Worm (Caenorhabditis elegans): ENCODE results near the gene nlp-67.
"Not testable (repeated sequence)": the region's sequence is repeated elsewhere in the genome, so short reads cannot be mapped to it uniquely, and the experiment has no call there.

nlp-67 gene

ce11 chrX:16209660-16210059, 25.5 kb downstream of the nlp-67 start (continued):
- TF ChIP-seq fkh-10 (GFP tag; optimal IDR thresholded peaks at IDR 0.05): peak; percentile 44
- no peak for TF ChIP-seq lin-39 (tag; optimal IDR thresholded peaks at IDR 0.05)
- peak; percentile 87 for TF ChIP-seq F10B5.3 (tag; optimal IDR thresholded peaks at IDR 0.05)
- TF ChIP-seq egl-27 (tag; optimal IDR thresholded peaks at IDR 0.05): no peak
- TF ChIP-seq tag-97 (GFP tag; IDR thresholded peaks at IDR 0.05): no peak
- no peak for TF ChIP-seq lin-15B (tag; optimal IDR thresholded peaks at IDR 0.05)
- TF ChIP-seq hlh-30 (tag; optimal IDR thresholded peaks at IDR 0.05; ENCODE audit: insufficient read depth): peak; percentile 93
- TF ChIP-seq aly-2 (tag; optimal IDR thresholded peaks at IDR 0.05): no peak
- peak; percentile 59 for TF ChIP-seq dpl-1 (GFP tag; optimal IDR thresholded peaks at IDR 0.05)
- TF ChIP-seq pqm-1 (tag; optimal IDR thresholded peaks at IDR 0.05): no peak
- TF ChIP-seq mxl-2 (GFP tag; conservative IDR thresholded peaks at IDR 0.05): peak; percentile 75
- peak; percentile 78 for TF ChIP-seq spr-3 (GFP tag; optimal IDR thresholded peaks at IDR 0.05)
- TF ChIP-seq D1046.2 (GFP tag; IDR thresholded peaks at IDR 0.05): peak; percentile 89
- TF ChIP-seq mep-1 (tag; optimal IDR thresholded peaks at IDR 0.05): peak; percentile 93

- peak; percentile 24; the same call in 1 of the 2 replicates for TF ChIP-seq set-16 (GFP tag; IDR thresholded peaks at IDR 0.05)
- no peak for TF ChIP-seq gei-8 (GFP tag; optimal IDR thresholded peaks at IDR 0.05)
Measured at ce11 chrX:16210518-16210917, 26.3 kb downstream of the nlp-67 start, which contains the start of gene R11.4. TSS of gene R11.4 (minus strand) at chrX:16210618.

ce11 chrX:16212306-16212705, 28.1 kb downstream of the nlp-67 start, which contains the start of gene F23A7.4:
TSS of gene F23A7.4 (plus strand) at chrX:16212606.
- not testable (repeated sequence) for TF ChIP-seq attf-4 (tag; optimal IDR thresholded peaks at IDR 0.05); mxl-3 (GFP tag; optimal IDR thresholded peaks at IDR 0.05); aly-2 (tag; optimal IDR thresholded peaks at IDR 0.05)

- not testable (repeated sequence) for TF ChIP-seq nhr-10 (tag; optimal IDR thresholded peaks at IDR 0.05); mdl-1 (tag; optimal IDR thresholded peaks at IDR 0.05); zip-11 (GFP tag; IDR thresholded peaks at IDR 0.05)
Measured at ce11 chrX:16213073-16213472, 28.9 kb downstream of the nlp-67 start, which contains the start of gene F23A7.8. TSS of gene F23A7.8 (plus strand) at chrX:16213373.

- TF ChIP-seq ZK337.2 (GFP tag; IDR thresholded peaks at IDR 0.05) (no peak), dmd-6 (GFP tag; IDR thresholded peaks at IDR 0.05) (no peak)
Measured at ce11 chrX:16217108-16217507, 32.9 kb downstream of the nlp-67 start, which contains the start of gene F23A7.1. TSS of gene F23A7.1 (plus strand) at chrX:16217408.

- TF ChIP-seq unc-62 (GFP tag; optimal IDR thresholded peaks at IDR 0.05 in 1 of 2) (peak in 1 of 2 experiments; percentile 65), unc-62 (tag; optimal IDR thresholded peaks at IDR 0.05) (no peak), egl-27 (tag; optimal IDR thresholded peaks at IDR 0.05) (no peak), zag-1 (tag; optimal IDR thresholded peaks at IDR 0.05) (no peak), pqm-1 (tag; optimal IDR thresholded peaks at IDR 0.05) (no peak), F26F4.8 (GFP tag; conservative IDR thresholded peaks at IDR 0.05) (0 out of 2 replicates have a peak, but pooled peaks have one; percentile 57), pha-4 (GFP tag; IDR thresholded peaks at IDR 0.05) (no peak), pha-4 (tag; optimal IDR thresholded peaks at IDR 0.05) (no peak), nhr-77 (tag; optimal IDR thresholded peaks at IDR 0.05) (no peak), ctbp-1 (GFP tag; IDR thresholded peaks at IDR 0.05) (no peak), set-16 (GFP tag; IDR thresholded peaks at IDR 0.05) (no peak), hlh-30 (tag; optimal IDR thresholded peaks at IDR 0.05; ENCODE audit: insufficient read depth) (no peak), madf-9 (GFP tag; conservative IDR thresholded peaks at IDR 0.05) (no peak), gei-8 (GFP tag; optimal IDR thresholded peaks at IDR 0.05) (no peak), nhr-10 (tag; optimal IDR thresholded peaks at IDR 0.05) (no peak), T26A8.4 (GFP tag; IDR thresholded peaks at IDR 0.05) (no peak), F37D6.2 (tag; optimal IDR thresholded peaks at IDR 0.05) (no peak), nhr-48 (tag; optimal IDR thresholded peaks at IDR 0.05) (no peak), lim-7 (GFP tag; IDR thresholded peaks at IDR 0.05) (no peak; the same call in 1 of the 2 replicates), vab-7 (GFP tag; IDR thresholded peaks at IDR 0.05) (0 out of 2 replicates have a peak, but pooled peaks have one; percentile 36), mxl-3 (GFP tag; optimal IDR thresholded peaks at IDR 0.05) (no peak), lin-13 (GFP tag; optimal IDR thresholded peaks at IDR 0.05) (no peak), ceh-82 (tag; optimal IDR thresholded peaks at IDR 0.05) (no peak), F44E2.7 (GFP tag; IDR thresholded peaks at IDR 0.05) (no peak), snpc-1.2 (GFP tag; IDR thresholded peaks at IDR 0.05) (peak; percentile 54; the same call in 1 of the 2 replicates), spr-1 (tag; optimal IDR thresholded peaks at IDR 0.05) (no peak)
Measured at ce11 chrX:16217749-16218148, 33.6 kb downstream of the nlp-67 start.

Measured in whole organism, L4 larva.